Worm (Caenorhabditis elegans): ENCODE data around the gene ltd-1.

- TF ChIP-seq aly-2 (tag; optimal IDR thresholded peaks at IDR 0.05) (no peak), mep-1 (tag; optimal IDR thresholded peaks at IDR 0.05) (no peak), skn-1 (tag; optimal IDR thresholded peaks at IDR 0.05) (no peak), nhr-90 (tag; optimal IDR thresholded peaks at IDR 0.05; ENCODE audit: poor library complexity) (no peak), dpl-1 (GFP tag; optimal IDR thresholded peaks at IDR 0.05) (no peak)
Observed at ce11 chrII:8092537-8092936, at the start of gene ltd-1.

All from whole organism, L1 larva.